Fruit fly (Drosophila melanogaster): ENCODE data around the gene Jon74E.

Jon74E gene

DNA sequence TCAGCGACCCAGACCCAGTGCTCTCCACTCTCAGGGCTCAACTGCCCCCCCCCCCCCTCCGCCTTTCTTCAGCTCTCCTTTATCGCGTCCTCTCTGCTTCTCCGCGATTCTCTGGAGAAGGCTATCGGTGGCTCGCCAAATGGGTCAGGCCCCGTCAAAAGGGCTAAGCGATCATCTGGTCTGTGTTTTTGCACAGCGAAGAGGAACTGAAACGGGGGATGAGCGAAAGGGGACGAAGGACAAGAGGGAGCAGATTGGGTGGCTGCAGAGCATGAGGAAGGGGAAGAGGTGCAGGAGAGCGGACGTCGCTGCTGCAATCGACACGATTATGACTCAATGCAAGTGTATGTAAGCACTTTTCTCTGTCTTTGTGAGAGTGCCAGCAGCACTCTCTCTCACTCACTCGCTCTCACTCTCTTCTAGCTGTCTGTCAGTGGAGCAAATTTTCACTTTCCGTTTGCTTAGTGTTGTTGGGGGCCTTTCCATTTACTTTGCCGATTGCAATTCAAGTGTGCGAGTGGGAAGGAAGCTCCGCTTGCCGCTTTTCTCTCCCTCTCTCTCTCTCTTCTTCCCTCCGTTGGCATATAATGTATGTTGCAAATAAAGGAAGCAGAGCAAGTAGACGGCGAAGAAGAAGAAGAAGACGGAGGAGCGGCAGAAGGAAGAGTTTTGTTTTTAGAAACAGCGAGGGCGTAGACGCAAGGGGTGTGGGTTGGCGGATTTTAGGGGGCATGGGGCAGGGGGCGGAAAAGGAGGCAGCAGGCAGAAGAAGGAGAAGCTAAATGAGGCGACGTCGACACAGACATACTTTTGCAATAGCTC lies 28.8 kb upstream of the Jon74E start:
- no peak for TF ChIP-seq noc (tag; optimal IDR thresholded peaks at IDR 0.05)

DNA sequence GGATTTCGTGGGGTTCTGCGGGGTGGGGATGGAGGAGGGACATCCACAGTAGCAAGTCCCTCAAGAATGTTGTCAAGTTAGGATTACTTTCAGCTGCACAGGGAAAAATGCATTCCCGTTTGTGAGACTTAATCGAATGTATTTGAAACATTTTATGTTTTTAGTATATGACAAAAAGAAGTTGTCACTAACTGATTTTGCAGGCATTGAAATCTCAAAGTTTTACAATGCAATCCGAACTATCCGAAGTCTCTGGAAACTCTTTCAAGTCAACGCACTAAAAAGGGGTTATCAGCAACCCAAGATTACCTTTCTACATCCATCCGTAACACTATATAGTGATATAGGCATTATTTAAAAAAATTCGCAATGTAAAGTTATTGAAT lies 28.0 kb upstream of the Jon74E start:
- TF ChIP-seq noc (tag; optimal IDR thresholded peaks at IDR 0.05), result no peak

DNA sequence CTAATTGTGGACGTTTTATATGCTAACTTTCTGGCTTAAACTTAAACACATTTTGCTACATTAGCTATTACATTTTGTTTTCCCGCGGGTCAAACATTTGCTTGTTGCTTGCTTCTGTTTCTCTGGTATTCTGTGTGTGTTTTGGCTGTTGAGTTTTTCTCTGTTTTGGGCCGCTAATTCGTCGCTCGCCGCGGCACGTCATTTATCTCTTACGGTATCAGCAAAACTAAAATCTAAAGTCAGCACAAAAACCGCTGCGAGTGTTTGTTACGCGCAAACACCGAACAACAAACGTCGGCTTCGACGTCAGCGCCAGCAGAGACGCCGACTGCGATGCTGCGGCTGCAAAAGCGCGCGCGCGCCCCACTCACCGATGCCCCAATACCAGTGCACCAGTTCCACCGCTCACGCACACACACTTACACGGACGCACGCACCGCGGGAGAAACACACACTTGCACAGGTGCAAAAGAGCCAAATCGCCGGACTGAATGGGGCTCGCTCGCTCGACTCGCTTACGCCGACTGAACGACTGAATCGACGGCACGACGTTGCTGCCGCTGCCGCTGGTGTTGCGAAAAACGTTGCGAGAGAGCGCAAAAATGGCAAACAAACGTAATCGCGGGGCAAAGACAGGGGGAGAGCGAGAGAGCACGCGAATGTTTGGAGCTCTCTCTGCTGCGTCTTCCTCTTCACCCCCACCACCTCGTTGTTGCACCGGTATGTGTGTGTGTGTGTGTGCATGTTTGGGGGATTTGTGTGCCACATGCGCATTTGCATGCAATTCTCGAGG lies 27.4 kb upstream of the Jon74E start:
- TF ChIP-seq noc (tag; optimal IDR thresholded peaks at IDR 0.05), result no peak

dm6 chr3L:17573823-17574222 lies 24.9 kb upstream of the Jon74E start:
- TF ChIP-seq noc (tag; optimal IDR thresholded peaks at IDR 0.05), result no peak

dm6 chr3L:17572090-17572489 lies 23.2 kb upstream of the Jon74E start:
- no peak for TF ChIP-seq noc (tag; optimal IDR thresholded peaks at IDR 0.05)

DNA sequence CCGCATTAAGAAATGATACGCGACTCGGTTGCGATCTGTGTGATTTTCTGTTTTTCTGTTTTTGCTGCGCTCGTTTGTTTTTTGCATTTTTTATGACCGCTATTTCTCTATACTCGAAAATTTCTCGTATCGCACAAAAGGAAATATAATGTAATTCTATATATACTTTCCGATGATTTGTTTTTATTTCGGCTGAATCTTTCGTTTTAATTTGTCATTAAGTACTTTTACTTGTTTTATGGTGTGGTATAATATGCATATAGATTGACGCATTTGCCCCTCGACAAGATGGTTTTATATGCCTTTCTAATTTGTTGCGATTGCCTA lies 21.6 kb upstream of the Jon74E start:
- TF ChIP-seq noc (tag; optimal IDR thresholded peaks at IDR 0.05), result no peak

DNA sequence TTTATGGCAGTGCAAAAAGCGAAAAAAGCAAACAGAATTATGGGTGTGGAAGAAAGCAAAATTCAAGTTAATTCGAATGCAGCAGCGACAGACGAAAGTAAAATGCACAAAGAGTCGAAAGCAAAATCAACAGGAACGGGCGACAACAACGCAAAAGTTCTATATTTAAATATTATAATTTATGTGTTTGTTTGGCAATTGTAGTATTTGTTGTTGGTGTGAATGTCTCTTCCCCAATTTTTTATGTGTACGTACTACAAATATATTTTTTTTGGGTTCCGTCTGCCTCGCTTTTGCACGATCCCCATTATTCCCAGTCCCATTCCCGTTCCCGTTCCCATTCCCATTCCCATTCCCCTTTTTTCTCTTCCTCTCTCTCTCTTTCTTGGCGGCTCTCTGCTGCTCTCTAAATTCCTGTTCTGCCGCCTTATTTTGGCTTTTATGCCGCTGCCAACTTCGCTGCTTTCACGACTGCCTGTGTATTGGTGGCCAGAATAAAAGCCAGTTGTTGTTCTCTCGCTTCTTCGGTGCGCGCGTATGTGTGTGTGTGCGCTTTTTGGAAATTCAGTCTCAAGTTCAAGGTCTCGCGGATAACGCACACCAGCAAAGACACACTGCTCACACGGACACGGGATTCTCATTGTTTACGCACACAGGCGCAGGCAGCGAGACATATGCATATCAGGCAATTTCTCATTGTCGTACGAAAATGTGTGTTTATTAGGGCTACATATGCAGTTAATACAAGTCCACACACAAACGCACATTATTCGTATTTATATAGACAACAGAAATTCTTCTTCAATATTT lies 21.0 kb upstream of the Jon74E start:
- TF ChIP-seq noc (tag; optimal IDR thresholded peaks at IDR 0.05), result peak; percentile 15

- TF ChIP-seq noc (tag; optimal IDR thresholded peaks at IDR 0.05), result no peak
Measured at dm6 chr3L:17568698-17569097, 19.8 kb upstream of the Jon74E start.

DNA sequence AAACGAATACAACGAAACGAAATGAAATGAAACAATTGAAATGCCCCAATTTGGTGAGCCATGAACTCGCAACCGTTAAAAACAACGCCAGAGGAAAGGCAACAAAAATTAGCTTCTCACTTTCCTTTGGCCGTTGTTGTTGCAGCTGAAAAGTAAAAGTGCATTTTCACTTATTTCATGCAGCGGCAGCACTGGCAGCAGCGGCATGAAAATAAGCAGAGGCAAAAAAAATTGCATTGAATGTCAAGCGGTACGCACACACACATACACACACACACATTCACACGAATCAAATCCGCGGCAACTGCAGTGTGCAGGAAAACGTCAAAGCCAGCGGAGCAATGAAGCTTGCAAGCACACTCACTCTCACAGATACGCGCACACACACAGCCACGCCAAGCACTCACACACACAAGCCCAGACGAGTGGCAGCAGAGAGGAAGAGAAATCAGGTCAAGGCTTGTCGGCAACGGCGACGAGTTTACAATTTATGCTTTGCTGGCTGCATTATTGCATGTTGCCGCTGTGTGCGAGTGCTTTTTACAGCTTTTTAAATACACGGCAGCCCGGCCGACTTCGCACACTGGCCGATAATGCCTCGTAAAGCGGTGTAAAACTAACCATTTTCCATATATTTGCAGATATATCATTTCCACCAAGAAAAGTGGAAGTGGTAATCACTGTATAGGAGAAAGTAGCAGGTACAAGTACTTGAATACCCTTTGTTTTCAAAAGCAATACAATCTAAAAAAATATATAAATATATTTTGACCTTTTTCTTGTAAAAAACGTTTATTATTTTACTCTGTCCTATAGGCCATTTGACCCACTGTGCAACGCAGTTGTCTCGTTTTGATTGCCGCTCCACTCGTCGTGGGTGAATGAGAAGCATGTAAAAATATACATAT lies 17.7 kb upstream of the Jon74E start:
- no peak for TF ChIP-seq noc (tag; optimal IDR thresholded peaks at IDR 0.05)

- TF ChIP-seq noc (tag; optimal IDR thresholded peaks at IDR 0.05), result no peak
Measured at dm6 chr3L:17563536-17564257, 14.8 kb upstream of the Jon74E start.

DNA sequence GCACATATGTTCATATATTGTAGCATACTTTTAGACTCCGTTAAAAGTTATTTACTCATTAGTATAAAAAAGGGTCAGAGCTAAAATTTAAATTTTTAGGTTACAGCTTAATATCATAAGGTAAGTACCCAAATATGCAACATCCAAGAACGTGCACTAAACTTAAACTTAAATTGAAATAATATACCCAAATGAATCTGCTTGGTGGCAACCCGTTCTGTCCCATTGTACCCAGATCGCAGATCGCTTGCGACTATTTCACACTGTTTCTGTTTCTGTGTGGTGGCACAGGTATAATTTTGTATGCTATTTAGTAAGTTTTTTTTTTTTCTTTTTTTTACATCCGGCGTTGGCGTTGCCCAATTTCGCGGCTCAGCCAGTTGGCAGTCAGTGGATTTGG lies 14.2 kb upstream of the Jon74E start:
- no peak for TF ChIP-seq noc (tag; optimal IDR thresholded peaks at IDR 0.05)

DNA sequence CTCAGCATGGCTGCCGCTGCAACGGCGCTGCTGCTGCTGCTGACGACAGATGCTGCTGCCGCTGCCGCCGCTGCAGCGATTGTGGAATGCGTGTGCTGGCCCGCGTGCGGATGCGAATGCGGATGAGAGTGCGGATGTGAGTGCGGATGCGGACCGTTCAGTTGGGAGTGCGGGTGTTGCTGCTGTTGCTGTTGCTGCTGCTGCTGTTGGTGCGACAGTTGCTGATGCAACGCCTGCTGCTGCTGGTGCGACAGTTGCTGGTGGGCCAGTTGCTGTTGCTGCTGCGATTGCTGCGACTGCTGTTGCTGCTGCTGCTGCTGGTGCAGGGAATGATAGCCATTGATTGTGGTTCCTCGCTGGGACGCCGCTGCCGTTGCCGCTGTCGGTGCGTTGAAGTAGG lies 13.3 kb upstream of the Jon74E start:
- TF ChIP-seq noc (tag; optimal IDR thresholded peaks at IDR 0.05), result no peak

DNA sequence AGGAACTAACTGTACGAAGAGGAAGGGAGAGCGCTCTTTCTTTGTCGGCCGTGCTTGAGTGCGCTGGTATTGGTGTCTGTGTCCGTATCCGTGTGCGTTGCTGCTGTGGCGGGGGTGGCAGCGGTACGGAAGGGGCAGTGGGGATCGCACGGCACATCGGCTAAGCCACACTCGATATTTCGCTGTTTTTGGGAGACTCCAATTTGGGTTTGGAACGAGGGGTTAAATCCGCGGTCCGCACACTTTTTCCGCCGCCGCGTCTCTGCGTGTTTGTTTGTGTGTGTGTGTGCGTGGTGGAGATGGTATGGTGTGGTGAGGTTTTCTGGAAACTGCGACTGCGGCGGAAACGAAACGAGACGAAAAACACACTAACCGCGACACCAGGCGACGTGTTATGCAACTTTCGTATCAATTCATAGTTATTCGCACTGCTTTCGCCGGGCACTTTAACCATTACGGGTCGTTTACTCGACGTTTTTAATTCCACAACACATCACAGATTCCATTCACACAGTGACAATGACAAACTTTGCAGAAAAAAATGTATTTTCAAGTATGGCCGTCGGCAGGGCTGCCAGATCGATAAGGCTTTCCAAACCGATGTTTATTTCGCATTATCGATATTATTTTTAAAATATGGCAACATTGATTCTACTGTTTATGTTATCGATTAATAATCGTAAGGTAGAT lies 8.4 kb upstream of the Jon74E start, which contains the start of gene CycT:
CycT (minus strand) TSS at position 574 of the 690 bp plus-strand sequence.
- peak; percentile 53 for TF ChIP-seq noc (tag; optimal IDR thresholded peaks at IDR 0.05)

dm6 chr3L:17555794-17556193 lies 6.9 kb upstream of the Jon74E start:
- TF ChIP-seq noc (tag; optimal IDR thresholded peaks at IDR 0.05), result no peak

Measured in whole organism, larva.